Worm (Caenorhabditis elegans) whole organism, L3 larva: ENCODE results near the gene msrp-4.

Source experiments
- R02D3.7 ChIP-seq: fragments of 150-350 bp; optimal IDR thresholded peaks from 2 replicates; lab custom pipeline; 2014; ENCODE audit warnings: missing biosample characterization, missing genetic modification characterization
- aly-2 ChIP-seq: fragments of 150-350 bp; optimal IDR thresholded peaks from 2 replicates; lab custom pipeline; 2014; ENCODE audit warnings: missing biosample characterization, missing genetic modification characterization
- ama-1 ChIP-seq: fragments of 150-350 bp; optimal IDR thresholded peaks from 2 replicates; lab custom pipeline; 2018
- ceh-16 ChIP-seq: sonication (generic microtip); optimal IDR thresholded peaks from 2 replicates; lab custom pipeline; 2017; ENCODE audit warnings: missing biosample characterization, missing genetic modification characterization
- ceh-28 ChIP-seq: fragments of 150-350 bp; optimal IDR thresholded peaks from 2 replicates; lab custom pipeline; 2014; ENCODE audit warnings: missing biosample characterization, missing genetic modification reagents, missing genetic modification characterization
- ceh-82 ChIP-seq: fragments of 150-350 bp; optimal IDR thresholded peaks from 2 replicates; lab custom pipeline; 2014; ENCODE audit warnings: missing biosample characterization, missing genetic modification characterization
- ceh-9 ChIP-seq: sonication (generic microtip); optimal IDR thresholded peaks from 2 replicates; lab custom pipeline; 2018; ENCODE audit warnings: missing biosample characterization, missing genetic modification characterization
- daf-12 ChIP-seq: fragments of 150-350 bp; optimal IDR thresholded peaks from 2 replicates; lab custom pipeline; 2014; ENCODE audit warnings: missing biosample characterization, missing genetic modification reagents, missing genetic modification characterization
- egl-5 ChIP-seq: fragments of 150-350 bp; optimal IDR thresholded peaks from 2 replicates; lab custom pipeline; 2017; ENCODE audit warnings: missing biosample characterization, missing genetic modification reagents, missing genetic modification characterization, inconsistent platforms
- elt-1 ChIP-seq: fragments of 150-350 bp; optimal IDR thresholded peaks from 2 replicates; lab custom pipeline; 2014; ENCODE audit warnings: missing biosample characterization, missing genetic modification characterization
- elt-2 ChIP-seq: sonication (generic microtip); optimal IDR thresholded peaks from 2 replicates; lab custom pipeline; 2016; ENCODE audit warnings: missing genetic modification reagents, mild to moderate bottlenecking, missing genetic modification characterization, missing compliant biosample characterization
- elt-3 ChIP-seq, 3 experiments: fragments of 150-350 bp in 1 of 3; sonication (generic microtip) in 2 of 3; optimal IDR thresholded peaks; 2 replicates in 2 of 3; 4 replicates in 1 of 3; lab custom pipeline; 2014 to 2017; ENCODE audit warnings: missing biosample characterization in 3 of 3, missing genetic modification characterization in 3 of 3
- eor-1 ChIP-seq, 2 experiments: fragments of 150-350 bp; optimal IDR thresholded peaks; 2 replicates each; lab custom pipeline; 2014 to 2018; ENCODE audit warnings: missing biosample characterization in 2 of 2, missing genetic modification characterization in 2 of 2
- fkh-10 ChIP-seq: sonication (generic microtip); optimal IDR thresholded peaks from 2 replicates; lab custom pipeline; 2017; ENCODE audit warnings: missing biosample characterization, missing genetic modification reagents, missing genetic modification characterization
- fkh-2 ChIP-seq: fragments of 150-350 bp; optimal IDR thresholded peaks from 2 replicates; lab custom pipeline; 2014; ENCODE audit warnings: missing biosample characterization, missing genetic modification reagents, missing genetic modification characterization
- hmg-11 ChIP-seq: sonication (generic microtip); optimal IDR thresholded peaks from 2 replicates; lab custom pipeline; 2016; ENCODE audit warnings: missing genetic modification characterization, missing compliant biosample characterization
- jun-1 ChIP-seq: fragments of 150-350 bp; optimal IDR thresholded peaks from 2 replicates; lab custom pipeline; 2014; ENCODE audit warnings: missing biosample characterization, missing genetic modification reagents, missing genetic modification characterization
- lin-15B ChIP-seq: fragments of 150-350 bp; optimal IDR thresholded peaks from 2 replicates; lab custom pipeline; 2014; ENCODE audit warnings: missing biosample characterization, missing genetic modification characterization
- lsy-12 ChIP-seq: sonication (generic microtip); optimal IDR thresholded peaks from 2 replicates; lab custom pipeline; 2016; ENCODE audit warnings: mild to moderate bottlenecking, missing genetic modification characterization, missing compliant biosample characterization
- mml-1 ChIP-seq: fragments of 150-350 bp; sonication (generic microtip); optimal IDR thresholded peaks from 3 replicates; lab custom pipeline; 2014; ENCODE audit warnings: missing biosample characterization, missing genetic modification characterization
- nfya-1 ChIP-seq: sonication (generic microtip); optimal IDR thresholded peaks from 2 replicates; lab custom pipeline; 2017; ENCODE audit warnings: missing genetic modification characterization, mild to moderate bottlenecking, missing compliant biosample characterization, antibody characterized with exemption, moderate library complexity; ENCODE audit not compliant: insufficient read depth
- nhr-12 ChIP-seq: fragments of 150-350 bp; optimal IDR thresholded peaks from 2 replicates; lab custom pipeline; 2014; ENCODE audit warnings: missing biosample characterization, missing genetic modification characterization
- nhr-23 ChIP-seq: fragments of 150-350 bp; optimal IDR thresholded peaks from 2 replicates; lab custom pipeline; 2014; ENCODE audit warnings: missing biosample characterization, missing genetic modification reagents, missing genetic modification characterization
- nhr-237 ChIP-seq: fragments of 150-350 bp; optimal IDR thresholded peaks from 2 replicates; lab custom pipeline; 2014; ENCODE audit warnings: missing biosample characterization, missing genetic modification characterization
- nhr-43 ChIP-seq: sonication (generic microtip); optimal IDR thresholded peaks from 2 replicates; lab custom pipeline; 2016; ENCODE audit warnings: mild to moderate bottlenecking, missing genetic modification characterization, missing compliant biosample characterization; ENCODE audit not compliant: poor library complexity, severe bottlenecking
- nhr-67 ChIP-seq: fragments of 150-350 bp; optimal IDR thresholded peaks from 2 replicates; lab custom pipeline; 2014; ENCODE audit warnings: missing biosample characterization, missing genetic modification characterization
- nhr-76 ChIP-seq: fragments of 150-350 bp; sonication (generic microtip); optimal IDR thresholded peaks from 5 replicates; lab custom pipeline; 2014; ENCODE audit warnings: missing biosample characterization, missing genetic modification characterization
- nhr-77 ChIP-seq: fragments of 150-350 bp; optimal IDR thresholded peaks from 2 replicates; lab custom pipeline; 2014; ENCODE audit warnings: missing biosample characterization, missing genetic modification characterization
- pha-4 ChIP-seq: fragments of 150-350 bp; optimal IDR thresholded peaks from 2 replicates; lab custom pipeline; 2014; ENCODE audit warnings: missing biosample characterization, missing genetic modification reagents, missing genetic modification characterization
- pqm-1 ChIP-seq: fragments of 150-350 bp; optimal IDR thresholded peaks from 2 replicates; lab custom pipeline; 2017; ENCODE audit warnings: missing biosample characterization, missing genetic modification characterization, inconsistent platforms
- skn-1 ChIP-seq: fragments of 150-350 bp; optimal IDR thresholded peaks from 2 replicates; lab custom pipeline; 2014; ENCODE audit warnings: missing biosample characterization, missing genetic modification characterization
- snpc-4 ChIP-seq: fragments of 150-350 bp; optimal IDR thresholded peaks from 2 replicates; lab custom pipeline; 2014; ENCODE audit warnings: missing biosample characterization, missing genetic modification characterization
- tbx-2 ChIP-seq: sonication (generic microtip); optimal IDR thresholded peaks from 2 replicates; lab custom pipeline; 2016; ENCODE audit warnings: mild to moderate bottlenecking, missing genetic modification characterization, missing compliant biosample characterization
- ztf-4 ChIP-seq: fragments of 150-350 bp; optimal IDR thresholded peaks from 2 replicates; lab custom pipeline; 2014; ENCODE audit warnings: missing biosample characterization, missing genetic modification characterization

Gene msrp-4

ce11 chrII:825521-825920 is 2.9 kb upstream of the msrp-4 start, which contains the start of gene F28A10.1:
F28A10.1 (plus strand) TSS chrII:825821.
- TF ChIP-seq pha-4 (tag; lab: Kevin White, UChicago) (no peak), R02D3.7 (tag; lab: Kevin White, UChicago) (no peak), nhr-76 (tag; lab: Kevin White, UChicago) (no peak), aly-2 (tag; lab: Kevin White, UChicago) (no peak), elt-3 (tag; optimal IDR thresholded peaks at IDR 0.05; lab: Kevin White, UChicago) (no peak), tbx-2 (tag; lab: Kevin White, UChicago) (no peak), daf-12 (no peak), snpc-4 (tag; lab: Kevin White, UChicago) (no peak), fkh-2 (tag; lab: Kevin White, UChicago) (no peak), ceh-9 (tag; lab: Kevin White, UChicago) (no peak), egl-5 (no peak), nhr-12 (tag; lab: Kevin White, UChicago) (no peak), eor-1 (tag; optimal IDR thresholded peaks at IDR 0.05; lab: Kevin White, UChicago) (no peak), elt-1 (tag; lab: Kevin White, UChicago) (no peak), lsy-12 (tag; lab: Kevin White, UChicago) (no peak), fkh-10 (GFP tag; lab: Kevin White, UChicago) (no peak), ama-1 (lab: Kevin White, UChicago) (no peak)

- no peak for TF ChIP-seq snpc-4 (tag; lab: Kevin White, UChicago)
- no peak for TF ChIP-seq mml-1
- TF ChIP-seq nhr-23 (tag; lab: Kevin White, UChicago) = no peak
- no peak for TF ChIP-seq ceh-82
- no peak for TF ChIP-seq R02D3.7 (tag; lab: Kevin White, UChicago)
- TF ChIP-seq fkh-2 (tag; lab: Kevin White, UChicago) = no peak
- no peak for TF ChIP-seq tbx-2 (tag; lab: Kevin White, UChicago)
- no peak for TF ChIP-seq nhr-67 (tag; lab: Kevin White, UChicago)
- TF ChIP-seq lsy-12 (tag; lab: Kevin White, UChicago) = no peak
- no peak for TF ChIP-seq elt-1 (tag; lab: Kevin White, UChicago)
- TF ChIP-seq skn-1 = no peak
- no peak for TF ChIP-seq lin-15B (tag; lab: Kevin White, UChicago)
- no peak for TF ChIP-seq pqm-1 (tag; lab: Kevin White, UChicago)
These were observed 899 bp upstream of the msrp-4 start, which contains the start of gene F46F5.10 for ce11 chrII:823529-823928. F46F5.10 (plus strand) TSS chrII:823829.

ce11 chrII:821514-821913 is 1.1 kb downstream of the msrp-4 start, which contains the start of gene F46F5.8:
F46F5.8 (minus strand) TSS chrII:821614.
- no peak for TF ChIP-seq nhr-77 (tag; lab: Kevin White, UChicago)
- TF ChIP-seq nhr-43 (tag; lab: Kevin White, UChicago) = no peak
- no peak for TF ChIP-seq lin-15B (tag; lab: Kevin White, UChicago)
- TF ChIP-seq elt-2 = no peak
- TF ChIP-seq tbx-2 (tag; lab: Kevin White, UChicago) = no peak
- TF ChIP-seq nhr-237 (tag; lab: Kevin White, UChicago) = no peak
- no peak for TF ChIP-seq nfya-1
- TF ChIP-seq ceh-16 = no peak
- no peak for TF ChIP-seq elt-3 (tag; optimal IDR thresholded peaks at IDR 0.05; lab: Kevin White, UChicago)
- TF ChIP-seq daf-12 = no peak
- no peak for TF ChIP-seq ceh-82
- TF ChIP-seq, all 47 proteins: peak for 0

- TF ChIP-seq ceh-9 (tag; lab: Kevin White, UChicago) = no peak
- TF ChIP-seq jun-1 = no peak
- no peak for TF ChIP-seq hmg-11 (tag; lab: Kevin White, UChicago)
These were observed 2.1 kb downstream of the msrp-4 start, which contains the start of gene F46F5.7 for ce11 chrII:820519-820918. F46F5.7 (minus strand) TSS chrII:820619.

- no peak for TF ChIP-seq elt-2
- no peak for TF ChIP-seq R02D3.7 (tag; lab: Kevin White, UChicago)
- no peak for TF ChIP-seq ceh-82
- no peak for TF ChIP-seq nfya-1
- TF ChIP-seq ztf-4 (tag; lab: Kevin White, UChicago) = no peak
- no peak for TF ChIP-seq ceh-28 (tag; lab: Kevin White, UChicago)
These were observed 7.9 kb downstream of the msrp-4 start, which contains the start of gene msrp-3 for ce11 chrII:814737-815136. msrp-3 (minus strand) TSS chrII:814837.
